Fruit fly (Drosophila melanogaster): ENCODE results near the gene CG9265.

CG9265 gene

dm6 chr2L:21108759-21109282 is 37.5 kb upstream of the CG9265 start (continued):
- TF ChIP-seq wor (GFP tag; IDR thresholded peaks at IDR 0.05) = no peak
- TF ChIP-seq Dref (GFP tag; IDR thresholded peaks at IDR 0.05) = no peak
- TF ChIP-seq CG6254 (GFP tag; optimal IDR thresholded peaks at IDR 0.05) = peak; percentile 45
- no peak for TF ChIP-seq CG8089 (GFP tag; optimal IDR thresholded peaks at IDR 0.05)
- TF ChIP-seq Oli (tag; optimal IDR thresholded peaks at IDR 0.05) = peak; percentile 72
- TF ChIP-seq pzg (GFP tag; optimal IDR thresholded peaks at IDR 0.05) = no peak
- no peak for TF ChIP-seq CG17186 (GFP tag; optimal IDR thresholded peaks at IDR 0.05)
- TF ChIP-seq NC2β (GFP tag; optimal IDR thresholded peaks at IDR 0.05) = peak; percentile 24
- peak; percentile 48; the same call in 1 of the 2 replicates for TF ChIP-seq ttk (GFP tag; IDR thresholded peaks at IDR 0.05)
- no peak for TF ChIP-seq CG3163 (GFP tag; optimal IDR thresholded peaks at IDR 0.05)
- TF ChIP-seq Sry-β (GFP tag; optimal IDR thresholded peaks at IDR 0.05) = peak; percentile 23
- no peak for TF ChIP-seq da (GFP tag; optimal IDR thresholded peaks at IDR 0.05)
- TF ChIP-seq eve (GFP tag; optimal IDR thresholded peaks at IDR 0.05) = peak in 1 of 2 experiments; percentile 44
- no peak for TF ChIP-seq D (optimal IDR thresholded peaks at IDR 0.05)
- peak; percentile 60 for TF ChIP-seq D (GFP tag; optimal IDR thresholded peaks at IDR 0.05)
- peak; percentile 51 for TF ChIP-seq Hsf (GFP tag; optimal IDR thresholded peaks at IDR 0.05)
- TF ChIP-seq peb (GFP tag; IDR thresholded peaks at IDR 0.05) = peak; percentile 17; the same call in 1 of the 2 replicates
- TF ChIP-seq CG10147 (GFP tag; optimal IDR thresholded peaks at IDR 0.05) = peak; percentile 43
- TF ChIP-seq yki (optimal IDR thresholded peaks at IDR 0.05) = no peak
- no peak for TF ChIP-seq CG6765 (GFP tag; optimal IDR thresholded peaks at IDR 0.05)
- no peak for TF ChIP-seq Hr39 (optimal IDR thresholded peaks at IDR 0.05)
- peak; percentile 33 for TF ChIP-seq Chrac-16 (GFP tag; optimal IDR thresholded peaks at IDR 0.05)
- TF ChIP-seq pita (GFP tag; optimal IDR thresholded peaks at IDR 0.05) = no peak
- no peak for TF ChIP-seq CG17802 (tag; optimal IDR thresholded peaks at IDR 0.05)
- no peak for TF ChIP-seq Dip3 (GFP tag; optimal IDR thresholded peaks at IDR 0.05)
- TF ChIP-seq CG14965 (GFP tag; optimal IDR thresholded peaks at IDR 0.05; ENCODE audit: borderline replicate concordance) = no peak
- peak; percentile 31 for TF ChIP-seq sqz (GFP tag; optimal IDR thresholded peaks at IDR 0.05)
- TF ChIP-seq CG8388 (GFP tag; optimal IDR thresholded peaks at IDR 0.05) = peak; percentile 78
- TF ChIP-seq sug (tag; optimal IDR thresholded peaks at IDR 0.05) = peak; percentile 5
- TF ChIP-seq CG2889 (GFP tag; IDR thresholded peaks at IDR 0.05) = no peak
- no peak; the same call in 1 of the 2 replicates for TF ChIP-seq Ptx1 (GFP tag; IDR thresholded peaks at IDR 0.05)
- no peak; the same call in 2 of the 3 replicates for TF ChIP-seq so (GFP tag; IDR thresholded peaks at IDR 0.05)
- no peak for TF ChIP-seq B-H2 (GFP tag; optimal IDR thresholded peaks at IDR 0.05)
- TF ChIP-seq vnd (GFP tag; IDR thresholded peaks at IDR 0.05; ENCODE audit: partially characterized antibody) = no peak
- TF ChIP-seq pb (GFP tag; optimal IDR thresholded peaks at IDR 0.05) = peak; percentile 26
- no peak for TF ChIP-seq CG11456 (GFP tag; IDR thresholded peaks at IDR 0.05)
- no peak for TF ChIP-seq mam (GFP tag; optimal IDR thresholded peaks at IDR 0.05)
- TF ChIP-seq cwo (GFP tag; optimal IDR thresholded peaks at IDR 0.05) = no peak
- TF ChIP-seq Bdp1 (GFP tag; optimal IDR thresholded peaks at IDR 0.05) = peak; percentile 26
- peak; percentile 31 for TF ChIP-seq Jarid2 (GFP tag; optimal IDR thresholded peaks at IDR 0.05)
- no peak for TF ChIP-seq gfzf (GFP tag; optimal IDR thresholded peaks at IDR 0.05)
- TF ChIP-seq zfh2 (GFP tag; optimal IDR thresholded peaks at IDR 0.05) = peak; percentile 6
- TF ChIP-seq CG4328 (GFP tag; optimal IDR thresholded peaks at IDR 0.05) = no peak
- TF ChIP-seq CG14860 (GFP tag; IDR thresholded peaks at IDR 0.05; ENCODE audit: partially characterized antibody) = no peak
- TF ChIP-seq Oaz (GFP tag; IDR thresholded peaks at IDR 0.05) = no peak
- no peak for TF ChIP-seq cas (GFP tag; IDR thresholded peaks at IDR 0.05)
- 0 out of 2 replicates have a peak, but pooled peaks have one; percentile 9 for TF ChIP-seq stc (GFP tag; IDR thresholded peaks at IDR 0.05)
- TF ChIP-seq CG1529 (GFP tag; optimal IDR thresholded peaks at IDR 0.05) = peak; percentile 50
- no peak for TF ChIP-seq mld (GFP tag; IDR thresholded peaks at IDR 0.05; ENCODE audit: partially characterized antibody)
- no peak for TF ChIP-seq CrebB (tag; optimal IDR thresholded peaks at IDR 0.05)
- no peak for TF ChIP-seq CG1024 (GFP tag; IDR thresholded peaks at IDR 0.05)
- no peak for TF ChIP-seq Dip2 (GFP tag; IDR thresholded peaks at IDR 0.05)

Measured in whole organism, embryonic.